Worm (Caenorhabditis elegans) whole organism, late embryonic: ENCODE data around the gene K02A6.2.

Experiments
- C08G9.2 ChIP-seq: sonication (generic microtip); optimal IDR thresholded peaks from 2 replicates; lab custom pipeline; 2016; ENCODE audit warnings: mild to moderate bottlenecking, missing genetic modification characterization, moderate library complexity, missing compliant biosample characterization
- C38D4.7 ChIP-seq: fragments of 200-800 bp; sonication (Bioruptor generic); optimal IDR thresholded peaks from 2 replicates; lab custom pipeline; 2018; ENCODE audit warnings: mild to moderate bottlenecking, missing genetic modification characterization, moderate library complexity, missing compliant biosample characterization
- F13H6.1 ChIP-seq: sonication (generic microtip); optimal IDR thresholded peaks from 2 replicates; lab custom pipeline; 2016; ENCODE audit warnings: missing genetic modification characterization, missing compliant biosample characterization
- K02D7.2 ChIP-seq: sonication (generic microtip); optimal IDR thresholded peaks from 2 replicates; lab custom pipeline; 2017; ENCODE audit warnings: mild to moderate bottlenecking, missing genetic modification characterization, missing compliant biosample characterization
- K09A11.1 ChIP-seq: sonication (generic microtip); optimal IDR thresholded peaks from 2 replicates; lab custom pipeline; 2017; ENCODE audit warnings: antibody characterized with exemption, mild to moderate bottlenecking, missing genetic modification characterization, missing compliant biosample characterization; ENCODE audit not compliant: insufficient read depth
- Y22D7AL.16 ChIP-seq: sonication (generic microtip); optimal IDR thresholded peaks from 2 replicates; lab custom pipeline; 2016; ENCODE audit warnings: missing genetic modification characterization, missing compliant biosample characterization
- ahr-1 ChIP-seq: sonication (generic microtip); optimal IDR thresholded peaks from 2 replicates; lab custom pipeline; 2016; ENCODE audit warnings: missing genetic modification characterization, missing compliant biosample characterization
- ceh-14 ChIP-seq: sonication (generic microtip); optimal IDR thresholded peaks from 2 replicates; lab custom pipeline; 2016; ENCODE audit warnings: missing genotype, missing genetic modification characterization, missing compliant biosample characterization
- ceh-18 ChIP-seq: sonication (generic microtip); optimal IDR thresholded peaks from 2 replicates; lab custom pipeline; 2016; ENCODE audit warnings: missing genetic modification characterization, missing compliant biosample characterization
- ceh-19 ChIP-seq: fragments of 200-800 bp; sonication (Bioruptor generic); optimal IDR thresholded peaks from 2 replicates; lab custom pipeline; 2018; ENCODE audit warnings: mild to moderate bottlenecking, missing genetic modification characterization, missing compliant biosample characterization
- ceh-24 ChIP-seq: sonication (generic microtip); optimal IDR thresholded peaks from 2 replicates; lab custom pipeline; 2016; ENCODE audit warnings: mild to moderate bottlenecking, missing genetic modification characterization, missing compliant biosample characterization
- ceh-30 ChIP-seq: fragments of 150-350 bp; optimal IDR thresholded peaks from 2 replicates; lab custom pipeline; 2014; ENCODE audit warnings: missing biosample characterization, missing genetic modification characterization
- ceh-31 ChIP-seq: sonication (generic microtip); optimal IDR thresholded peaks from 2 replicates; lab custom pipeline; 2016; ENCODE audit warnings: missing genetic modification characterization, missing compliant biosample characterization
- ceh-34 ChIP-seq: sonication (generic microtip); optimal IDR thresholded peaks from 2 replicates; lab custom pipeline; 2016; ENCODE audit warnings: mild to moderate bottlenecking, missing genetic modification characterization, missing compliant biosample characterization
- ceh-45 ChIP-seq: fragments of 200-800 bp; sonication (Bioruptor generic); IDR thresholded peaks from 2 replicates; pipeline ENCODE4 v1.3.6; 2022; ENCODE audit warnings: missing genetic modification reagents, missing genetic modification characterization, missing compliant biosample characterization
- ceh-48 ChIP-seq: sonication (generic microtip); optimal IDR thresholded peaks from 2 replicates; lab custom pipeline; 2016; ENCODE audit warnings: missing genetic modification characterization, inconsistent platforms, missing compliant biosample characterization
- ceh-6 ChIP-seq: fragments of 200-800 bp; sonication (Bioruptor generic); optimal IDR thresholded peaks from 2 replicates; lab custom pipeline; 2018; ENCODE audit warnings: mild to moderate bottlenecking, missing genetic modification characterization, missing compliant biosample characterization
- ceh-9 ChIP-seq: sonication (generic microtip); optimal IDR thresholded peaks from 2 replicates; lab custom pipeline; 2016; ENCODE audit warnings: mild to moderate bottlenecking, missing genetic modification characterization, inconsistent platforms, missing compliant biosample characterization
- che-1 ChIP-seq: sonication (generic microtip); optimal IDR thresholded peaks from 2 replicates; lab custom pipeline; 2016; ENCODE audit warnings: mild to moderate bottlenecking, missing genetic modification characterization, missing compliant biosample characterization
- elt-2 ChIP-seq: sonication (generic microtip); optimal IDR thresholded peaks from 2 replicates; lab custom pipeline; 2016; ENCODE audit warnings: missing genetic modification reagents, missing genetic modification characterization, missing compliant biosample characterization
- elt-4 ChIP-seq: sonication (generic microtip); optimal IDR thresholded peaks from 2 replicates; lab custom pipeline; 2016; ENCODE audit warnings: missing genetic modification characterization, missing compliant biosample characterization
- ets-4 ChIP-seq: sonication (generic microtip); optimal IDR thresholded peaks from 2 replicates; lab custom pipeline; 2016; ENCODE audit warnings: missing genetic modification characterization, missing compliant biosample characterization
- fkh-10 ChIP-seq: fragments of 150-350 bp; optimal IDR thresholded peaks from 2 replicates; lab custom pipeline; 2014; ENCODE audit warnings: missing biosample characterization, missing genetic modification reagents, missing genetic modification characterization
- gmeb-2 ChIP-seq: sonication (generic microtip); optimal IDR thresholded peaks from 2 replicates; lab custom pipeline; 2016; ENCODE audit warnings: missing genetic modification characterization, inconsistent platforms, missing compliant biosample characterization
- hlh-13 ChIP-seq: fragments of 200-800 bp; sonication (Bioruptor generic); optimal IDR thresholded peaks from 2 replicates; lab custom pipeline; 2018; ENCODE audit warnings: mild to moderate bottlenecking, missing genetic modification characterization, missing compliant biosample characterization
- hlh-15 ChIP-seq: sonication (generic microtip); optimal IDR thresholded peaks from 2 replicates; lab custom pipeline; 2016; ENCODE audit warnings: missing genetic modification characterization, missing compliant biosample characterization
- hlh-8 ChIP-seq: sonication (generic microtip); optimal IDR thresholded peaks from 2 replicates; lab custom pipeline; 2016; ENCODE audit warnings: missing genotype, missing genetic modification characterization, missing compliant biosample characterization
- lim-6 ChIP-seq: sonication (generic microtip); optimal IDR thresholded peaks from 2 replicates; lab custom pipeline; 2016; ENCODE audit warnings: missing genetic modification characterization, missing compliant biosample characterization
- lin-11 ChIP-seq: fragments of 200-800 bp; sonication (Bioruptor generic); optimal IDR thresholded peaks from 2 replicates; lab custom pipeline; 2018; ENCODE audit warnings: mild to moderate bottlenecking, missing genetic modification characterization, missing compliant biosample characterization
- mec-3 ChIP-seq: sonication (generic microtip); optimal IDR thresholded peaks from 2 replicates; lab custom pipeline; 2016; ENCODE audit warnings: borderline replicate concordance, missing genetic modification characterization, missing compliant biosample characterization
- nhr-232 ChIP-seq: sonication (generic microtip); optimal IDR thresholded peaks from 2 replicates; lab custom pipeline; 2016; ENCODE audit warnings: missing genetic modification characterization, missing compliant biosample characterization
- pag-3 ChIP-seq: sonication (generic microtip); optimal IDR thresholded peaks from 2 replicates; lab custom pipeline; 2016; ENCODE audit warnings: missing compliant biosample characterization, missing genetic modification characterization, borderline replicate concordance
- pat-9 ChIP-seq: fragments of 200-800 bp; sonication (Bioruptor generic); optimal IDR thresholded peaks from 2 replicates; lab custom pipeline; 2018; ENCODE audit warnings: mild to moderate bottlenecking, missing genetic modification characterization, moderate library complexity, missing compliant biosample characterization
- pax-1 ChIP-seq: fragments of 150-350 bp; optimal IDR thresholded peaks from 2 replicates; lab custom pipeline; 2014; ENCODE audit warnings: missing biosample characterization, missing genetic modification characterization
- pha-4 ChIP-seq: fragments of 150-350 bp; optimal IDR thresholded peaks from 2 replicates; lab custom pipeline; 2018; ENCODE audit warnings: missing biosample characterization, missing genetic modification reagents, missing genetic modification characterization
- pqm-1 ChIP-seq: sonication (generic microtip); optimal IDR thresholded peaks from 2 replicates; lab custom pipeline; 2016; ENCODE audit warnings: missing genetic modification characterization, missing compliant biosample characterization
- pros-1 ChIP-seq: fragments of 150-350 bp; optimal IDR thresholded peaks from 2 replicates; lab custom pipeline; 2014; ENCODE audit warnings: missing biosample characterization, missing genetic modification reagents, missing genetic modification characterization
- ref-2 ChIP-seq: sonication (generic microtip); optimal IDR thresholded peaks from 2 replicates; lab custom pipeline; 2016; ENCODE audit warnings: missing genetic modification characterization, missing compliant biosample characterization
- sox-2 ChIP-seq: fragments of 200-800 bp; sonication (Bioruptor generic); IDR thresholded peaks from 2 replicates; pipeline ENCODE4 v1.3.6; 2022; ENCODE audit warnings: missing genetic modification reagents, missing genetic modification characterization, missing compliant biosample characterization
- sox-4 ChIP-seq: sonication (generic microtip); optimal IDR thresholded peaks from 2 replicates; lab custom pipeline; 2017; ENCODE audit warnings: mild to moderate bottlenecking, missing genetic modification characterization, inconsistent platforms, missing compliant biosample characterization
- tbx-7 ChIP-seq: sonication (generic microtip); optimal IDR thresholded peaks from 2 replicates; lab custom pipeline; 2016; ENCODE audit warnings: missing genotype, missing genetic modification characterization, missing compliant biosample characterization
- ttx-3 ChIP-seq: sonication (generic microtip); optimal IDR thresholded peaks from 2 replicates; lab custom pipeline; 2016; ENCODE audit warnings: missing genetic modification reagents, missing genetic modification characterization, missing compliant biosample characterization
- unc-3 ChIP-seq, 2 experiments: fragments of 200-800 bp in 1 of 2; sonication (Bioruptor generic) in 1 of 2; sonication (generic microtip) in 1 of 2; conservative IDR thresholded peaks in 1 of 2; optimal IDR thresholded peaks in 1 of 2; 2 replicates each; pipeline versions ENCODE4 v1.3.6 to Lab custom; 2016 to 2022; ENCODE audit warnings: missing compliant biosample characterization in 2 of 2, missing genetic modification characterization in 2 of 2, missing genetic modification reagents in 1 of 2
- unc-55 ChIP-seq: sonication (generic microtip); optimal IDR thresholded peaks from 2 replicates; lab custom pipeline; 2017; ENCODE audit warnings: missing biosample characterization, missing genetic modification reagents, missing genetic modification characterization
- unc-86 ChIP-seq: sonication (generic microtip); optimal IDR thresholded peaks from 2 replicates; lab custom pipeline; 2016; ENCODE audit warnings: missing genetic modification characterization, missing compliant biosample characterization
- zip-5 ChIP-seq: sonication (generic microtip); optimal IDR thresholded peaks from 2 replicates; lab custom pipeline; 2016; ENCODE audit warnings: missing genetic modification characterization, missing compliant biosample characterization

The K02A6.2 gene

DNA sequence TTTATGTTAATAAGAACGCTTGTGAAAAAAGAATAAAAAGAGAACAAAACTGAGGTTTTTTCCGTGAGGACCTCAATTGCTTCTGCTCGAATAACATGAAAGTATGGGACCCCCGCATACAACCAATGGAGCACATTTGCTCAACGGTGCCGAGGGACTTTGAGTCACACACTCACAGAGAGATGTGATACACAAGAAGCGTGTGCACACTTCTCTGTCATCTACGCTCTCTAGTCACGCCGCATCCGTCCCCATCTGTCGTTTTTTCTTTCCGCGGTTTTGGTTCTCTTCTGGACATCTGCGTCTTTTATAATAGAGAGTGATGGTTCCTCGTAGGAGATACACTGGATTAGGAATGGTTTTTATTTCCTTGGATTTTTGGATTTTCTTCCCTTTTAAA lies 18.9 kb downstream of the K02A6.2 start (continued):
- TF ChIP-seq nhr-232 (tag; lab: Kevin White, UChicago) = no peak
- no peak for TF ChIP-seq K09A11.1 (tag; lab: Kevin White, UChicago)
- TF ChIP-seq ceh-19 (GFP tag; lab: Kevin White, UChicago) = no peak
- TF ChIP-seq gmeb-2 (tag; lab: Kevin White, UChicago) = no peak
- no peak for TF ChIP-seq pha-4 (tag; lab: Kevin White, UChicago)
- no peak for TF ChIP-seq pqm-1 (tag; lab: Kevin White, UChicago)
- no peak for TF ChIP-seq F13H6.1 (tag; lab: Kevin White, UChicago)
- TF ChIP-seq pax-1 (tag; lab: Kevin White, UChicago) = no peak
- no peak for TF ChIP-seq pros-1 (tag; lab: Kevin White, UChicago)
- no peak for TF ChIP-seq pat-9 (tag; lab: Kevin White, UChicago)
- TF ChIP-seq ceh-45 = no peak
- no peak for TF ChIP-seq che-1 (tag; lab: Kevin White, UChicago)
- no peak for TF ChIP-seq elt-4 (tag; lab: Kevin White, UChicago)
- peak; percentile 28 for TF ChIP-seq unc-55 (GFP tag; lab: Kevin White, UChicago)
- no peak for TF ChIP-seq ceh-9 (tag; lab: Kevin White, UChicago)
- TF ChIP-seq sox-4 (tag; lab: Kevin White, UChicago) = no peak
- TF ChIP-seq lim-6 = no peak
- no peak for TF ChIP-seq hlh-13
- TF ChIP-seq ceh-34 = peak; percentile 46
- TF ChIP-seq hlh-15 = no peak
- no peak for TF ChIP-seq C08G9.2 (tag; lab: Kevin White, UChicago)
- TF ChIP-seq unc-3 (GFP tag; conservative IDR thresholded peaks at IDR 0.05; lab: Robert Waterston, UW) = no peak
- TF ChIP-seq unc-3 (tag; optimal IDR thresholded peaks at IDR 0.05; lab: Kevin White, UChicago) = no peak
- TF ChIP-seq elt-2 = no peak
- no peak for TF ChIP-seq sox-2 (GFP tag; lab: Robert Waterston, UW)
- no peak for TF ChIP-seq ref-2 (tag; lab: Kevin White, UChicago)
- TF ChIP-seq ahr-1 (tag; lab: Kevin White, UChicago) = no peak
- no peak for TF ChIP-seq ceh-14 (tag; lab: Kevin White, UChicago)
- TF ChIP-seq fkh-10 = no peak
- TF ChIP-seq unc-86 (tag; lab: Kevin White, UChicago) = no peak
- TF ChIP-seq hlh-8 = peak; percentile 24
- no peak for TF ChIP-seq ttx-3 (tag; lab: Kevin White, UChicago)
- no peak for TF ChIP-seq lin-11 (tag; lab: Kevin White, UChicago)
- TF ChIP-seq ceh-18 (tag; lab: Kevin White, UChicago) = peak; percentile 33
- no peak for TF ChIP-seq zip-5 (tag; lab: Kevin White, UChicago)
- no peak for TF ChIP-seq ceh-6 (GFP tag; lab: Kevin White, UChicago)
- no peak for TF ChIP-seq ets-4 (tag; lab: Kevin White, UChicago)
- TF ChIP-seq tbx-7 (tag; lab: Kevin White, UChicago) = no peak
- TF ChIP-seq mec-3 (tag; lab: Kevin White, UChicago) = no peak
- peak; percentile 54 for TF ChIP-seq ceh-31 (tag; lab: Kevin White, UChicago)
- TF ChIP-seq pag-3 = no peak
- no peak for TF ChIP-seq K02D7.2 (tag; lab: Kevin White, UChicago)
- TF ChIP-seq ceh-30 (tag; lab: Kevin White, UChicago) = no peak
- TF ChIP-seq ceh-24 (tag; lab: Kevin White, UChicago) = no peak
- no peak for TF ChIP-seq Y22D7AL.16 (tag; lab: Kevin White, UChicago)
- no peak for TF ChIP-seq C38D4.7 (GFP tag; lab: Kevin White, UChicago)
- TF ChIP-seq ceh-48 (tag; lab: Kevin White, UChicago) = no peak
